Worm (Caenorhabditis elegans): ENCODE measurements around the gene nspb-4.
A peak's percentile ranks its signal among the peaks of the same experiment; 100 is the strongest.

ce11 chrIV:6646905-6647304, 48.9 kb downstream of the nspb-4 start:
- TF ChIP-seq nhr-76 (tag; optimal IDR thresholded peaks at IDR 0.05) (no peak), unc-62 (GFP tag; optimal IDR thresholded peaks at IDR 0.05) (no peak), ces-1 (GFP tag; optimal IDR thresholded peaks at IDR 0.05) (peak; percentile 28), cnd-1 (tag; optimal IDR thresholded peaks at IDR 0.05) (no peak), snpc-4 (tag; optimal IDR thresholded peaks at IDR 0.05) (no peak), nhr-237 (tag; optimal IDR thresholded peaks at IDR 0.05) (no peak), ztf-11 (tag; optimal IDR thresholded peaks at IDR 0.05) (no peak), lsy-2 (tag; optimal IDR thresholded peaks at IDR 0.05) (peak; percentile 27), ceh-83 (GFP tag; optimal IDR thresholded peaks at IDR 0.05) (no peak), pha-4 (tag; optimal IDR thresholded peaks at IDR 0.05) (no peak), elt-3 (tag; optimal IDR thresholded peaks at IDR 0.05) (no peak), blmp-1 (tag; optimal IDR thresholded peaks at IDR 0.05) (no peak)

Measured in whole organism, mixed stage, embryonic.